Worm (Caenorhabditis elegans): ENCODE results near the gene F53B7.4.

ce11 chrV:11009124-11009524 lies 6.8 kb upstream of the F53B7.4 start:
- TF ChIP-seq skn-1 (tag; optimal IDR thresholded peaks at IDR 0.05) (no peak), nhr-71 (tag; optimal IDR thresholded peaks at IDR 0.05) (no peak), blmp-1 (tag; optimal IDR thresholded peaks at IDR 0.05) (no peak), efl-1 (optimal IDR thresholded peaks at IDR 0.05) (no peak), efl-1 (GFP tag; optimal IDR thresholded peaks at IDR 0.05 in 1 of 2) (peak in 1 of 2 experiments; percentile 82), nhr-12 (tag; optimal IDR thresholded peaks at IDR 0.05) (no peak), vab-15 (tag; optimal IDR thresholded peaks at IDR 0.05) (no peak)

Data from whole organism, L1 larva.